Worm (Caenorhabditis elegans) whole organism, L4/young adult: ENCODE data around the gene F56C3.7.

Source experiments
- W03F9.2 ChIP-seq: fragments of 150-350 bp; optimal IDR thresholded peaks from 2 replicates; lab custom pipeline; 2014; ENCODE audit warnings: missing biosample characterization, missing genetic modification characterization
- dao-5 ChIP-seq: sonication (generic microtip); optimal IDR thresholded peaks from 2 replicates; lab custom pipeline; 2016; ENCODE audit warnings: missing genotype, missing genetic modification characterization, moderate library complexity, missing compliant biosample characterization
- him-1 ChIP-seq: sonication (generic microtip); optimal IDR thresholded peaks from 2 replicates; lab custom pipeline; 2016; ENCODE audit warnings: missing genotype, missing genetic modification reagents, missing genetic modification characterization, missing compliant biosample characterization

DNA sequence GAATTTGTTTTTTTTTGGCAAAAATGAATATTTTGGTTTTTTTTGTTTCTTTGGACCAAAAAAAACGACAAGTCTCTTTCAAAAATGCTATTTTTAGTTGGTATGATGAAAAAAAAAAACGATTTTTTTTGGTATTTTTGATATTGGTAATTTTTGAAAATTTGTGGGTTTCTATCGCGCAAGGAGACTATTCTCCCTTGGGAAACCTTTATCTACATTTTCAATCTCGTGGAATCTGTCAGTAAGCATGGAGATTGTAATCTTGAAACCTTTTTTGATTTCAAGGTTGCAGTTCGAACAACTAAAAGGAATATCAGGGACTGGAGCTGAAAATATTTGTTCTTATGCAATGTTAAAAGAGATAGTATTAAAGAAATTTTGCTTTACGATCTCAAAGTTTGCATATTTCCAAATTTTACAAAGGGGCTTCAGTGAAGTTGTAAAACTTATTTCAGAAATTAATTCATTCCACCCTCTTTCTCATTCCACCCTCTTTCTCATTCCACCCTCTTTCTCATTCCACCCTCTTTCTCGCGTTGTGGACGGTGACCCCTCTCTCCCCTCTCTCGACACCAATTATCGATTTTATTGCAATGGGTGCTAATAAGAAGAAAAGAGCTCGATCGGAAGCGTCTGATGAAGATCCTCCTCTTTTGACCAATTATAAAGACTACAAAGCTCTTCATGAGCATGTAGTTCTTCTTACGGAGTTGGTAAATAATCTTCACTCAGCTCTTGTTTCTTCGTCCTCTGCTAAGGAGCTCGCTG, 31.5 kb downstream of the F56C3.7 start:
- no peak for TF ChIP-seq W03F9.2 (tag; lab: Kevin White, UChicago)
- TF ChIP-seq him-1, result no peak
- no peak for TF ChIP-seq dao-5 (tag; lab: Kevin White, UChicago)
